Worm (Caenorhabditis elegans) whole organism, late embryonic: ENCODE measurements around the gene mrps-18A.

Source experiments
- F13H6.1 ChIP-seq: sonication (generic microtip); optimal IDR thresholded peaks from 2 replicates; lab custom pipeline; 2016; ENCODE audit warnings: missing genetic modification characterization, missing compliant biosample characterization
- K09A11.1 ChIP-seq: sonication (generic microtip); optimal IDR thresholded peaks from 2 replicates; lab custom pipeline; 2017; ENCODE audit warnings: antibody characterized with exemption, mild to moderate bottlenecking, missing genetic modification characterization, missing compliant biosample characterization; ENCODE audit not compliant: insufficient read depth
- T23F11.4 ChIP-seq: fragments of 200-800 bp; sonication (Bioruptor generic); optimal IDR thresholded peaks from 2 replicates; lab custom pipeline; 2018; ENCODE audit warnings: mild to moderate bottlenecking, missing genetic modification characterization, missing compliant biosample characterization
- Y22D7AL.16 ChIP-seq: sonication (generic microtip); optimal IDR thresholded peaks from 2 replicates; lab custom pipeline; 2016; ENCODE audit warnings: missing genetic modification characterization, missing compliant biosample characterization
- ama-1 ChIP-seq: fragments of 150-350 bp; optimal IDR thresholded peaks from 2 replicates; lab custom pipeline; 2014
- ceh-2 ChIP-seq: sonication (generic microtip); optimal IDR thresholded peaks from 2 replicates; lab custom pipeline; 2016; ENCODE audit warnings: missing genotype, missing genetic modification characterization, missing compliant biosample characterization
- ceh-24 ChIP-seq: sonication (generic microtip); optimal IDR thresholded peaks from 2 replicates; lab custom pipeline; 2016; ENCODE audit warnings: mild to moderate bottlenecking, missing genetic modification characterization, missing compliant biosample characterization
- ceh-34 ChIP-seq: sonication (generic microtip); optimal IDR thresholded peaks from 2 replicates; lab custom pipeline; 2016; ENCODE audit warnings: mild to moderate bottlenecking, missing genetic modification characterization, missing compliant biosample characterization
- ceh-48 ChIP-seq: sonication (generic microtip); optimal IDR thresholded peaks from 2 replicates; lab custom pipeline; 2016; ENCODE audit warnings: missing genetic modification characterization, inconsistent platforms, missing compliant biosample characterization
- elt-2 ChIP-seq: sonication (generic microtip); optimal IDR thresholded peaks from 2 replicates; lab custom pipeline; 2016; ENCODE audit warnings: missing genetic modification reagents, missing genetic modification characterization, missing compliant biosample characterization
- elt-4 ChIP-seq: sonication (generic microtip); optimal IDR thresholded peaks from 2 replicates; lab custom pipeline; 2016; ENCODE audit warnings: missing genetic modification characterization, missing compliant biosample characterization
- ets-4 ChIP-seq: sonication (generic microtip); optimal IDR thresholded peaks from 2 replicates; lab custom pipeline; 2016; ENCODE audit warnings: missing genetic modification characterization, missing compliant biosample characterization
- gmeb-2 ChIP-seq: sonication (generic microtip); optimal IDR thresholded peaks from 2 replicates; lab custom pipeline; 2016; ENCODE audit warnings: missing genetic modification characterization, inconsistent platforms, missing compliant biosample characterization
- hlh-15 ChIP-seq: sonication (generic microtip); optimal IDR thresholded peaks from 2 replicates; lab custom pipeline; 2016; ENCODE audit warnings: missing genetic modification characterization, missing compliant biosample characterization
- hlh-8 ChIP-seq: sonication (generic microtip); optimal IDR thresholded peaks from 2 replicates; lab custom pipeline; 2016; ENCODE audit warnings: missing genotype, missing genetic modification characterization, missing compliant biosample characterization
- lin-11 ChIP-seq: fragments of 200-800 bp; sonication (Bioruptor generic); optimal IDR thresholded peaks from 2 replicates; lab custom pipeline; 2018; ENCODE audit warnings: mild to moderate bottlenecking, missing genetic modification characterization, missing compliant biosample characterization
- mec-3 ChIP-seq: sonication (generic microtip); optimal IDR thresholded peaks from 2 replicates; lab custom pipeline; 2016; ENCODE audit warnings: borderline replicate concordance, missing genetic modification characterization, missing compliant biosample characterization
- pat-9 ChIP-seq: fragments of 200-800 bp; sonication (Bioruptor generic); optimal IDR thresholded peaks from 2 replicates; lab custom pipeline; 2018; ENCODE audit warnings: mild to moderate bottlenecking, missing genetic modification characterization, moderate library complexity, missing compliant biosample characterization
- ref-2 ChIP-seq: sonication (generic microtip); optimal IDR thresholded peaks from 2 replicates; lab custom pipeline; 2016; ENCODE audit warnings: missing genetic modification characterization, missing compliant biosample characterization
- sox-4 ChIP-seq: sonication (generic microtip); optimal IDR thresholded peaks from 2 replicates; lab custom pipeline; 2017; ENCODE audit warnings: mild to moderate bottlenecking, missing genetic modification characterization, inconsistent platforms, missing compliant biosample characterization
- tbx-2 ChIP-seq: sonication (generic microtip); optimal IDR thresholded peaks from 2 replicates; lab custom pipeline; 2016; ENCODE audit warnings: missing genetic modification characterization, missing compliant biosample characterization
- unc-42 ChIP-seq: sonication (generic microtip); optimal IDR thresholded peaks from 2 replicates; lab custom pipeline; 2016; ENCODE audit warnings: missing genotype, missing genetic modification characterization, missing compliant biosample characterization
- unc-55 ChIP-seq: sonication (generic microtip); optimal IDR thresholded peaks from 2 replicates; lab custom pipeline; 2017; ENCODE audit warnings: missing biosample characterization, missing genetic modification reagents, missing genetic modification characterization

Gene mrps-18A

ce11 chrIII:8305816-8306215, 25.9 kb downstream of the mrps-18A start:
- TF ChIP-seq sox-4 (tag; lab: Kevin White, UChicago) (no peak), lin-11 (tag; lab: Kevin White, UChicago) (no peak), ceh-2 (tag; lab: Kevin White, UChicago) (no peak), unc-55 (no peak), F13H6.1 (tag; lab: Kevin White, UChicago) (no peak), ceh-34 (tag; lab: Kevin White, UChicago) (no peak), gmeb-2 (tag; lab: Kevin White, UChicago) (no peak)

- TF ChIP-seq elt-4 (tag; lab: Kevin White, UChicago) = no peak
These were observed 26.4 kb downstream of the mrps-18A start for ce11 chrIII:8305304-8305703.

DNA sequence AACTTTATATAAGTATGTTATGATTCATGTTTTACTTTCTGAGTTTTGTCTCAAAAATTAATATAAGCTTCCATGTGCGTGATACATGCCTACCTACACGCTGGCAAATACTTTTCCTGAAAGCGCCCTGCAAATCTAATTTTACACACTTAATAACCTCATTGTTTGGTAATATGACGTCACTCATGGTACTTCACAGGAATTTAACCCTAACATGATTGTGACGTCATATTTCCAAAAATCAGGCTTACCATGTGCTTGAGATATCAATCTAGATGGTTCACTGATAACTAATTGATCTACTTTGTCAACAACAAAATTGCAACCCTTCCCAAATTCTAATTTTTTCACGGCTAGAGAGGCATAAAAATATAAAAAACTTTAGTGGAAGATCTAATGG, 28.3 kb downstream of the mrps-18A start:
- TF ChIP-seq unc-42 (tag; lab: Kevin White, UChicago) (no peak), ceh-24 (tag; lab: Kevin White, UChicago) (no peak), elt-4 (tag; lab: Kevin White, UChicago) (no peak), ets-4 (tag; lab: Kevin White, UChicago) (no peak), ama-1 (no peak), ceh-48 (no peak), ref-2 (tag; lab: Kevin White, UChicago) (no peak)

DNA sequence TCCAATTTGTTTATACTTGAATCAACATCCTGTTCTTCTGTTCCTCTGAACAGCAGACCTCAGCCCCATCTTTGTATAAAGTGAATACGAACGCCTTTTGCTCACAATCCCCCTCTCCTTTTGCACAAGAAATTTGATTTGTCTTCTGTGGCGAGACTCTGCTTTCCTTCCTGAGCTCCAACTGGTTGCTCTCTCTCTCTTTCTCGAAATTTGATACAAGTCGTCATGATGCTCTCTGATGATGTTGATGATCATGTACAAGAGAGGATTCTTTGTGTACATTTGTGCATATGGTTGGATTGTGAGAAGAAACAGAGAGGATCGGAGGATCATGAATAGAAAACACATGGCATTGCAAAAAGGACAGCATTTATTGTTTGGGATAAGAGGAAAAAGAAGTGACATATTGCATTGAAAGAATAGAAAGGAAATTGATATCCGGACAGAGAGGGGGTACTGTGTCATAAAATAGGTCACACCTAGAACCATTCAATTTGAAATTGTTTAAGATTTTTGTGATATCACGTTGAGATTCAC, 30.8 kb downstream of the mrps-18A start:
- TF ChIP-seq unc-42 (tag; lab: Kevin White, UChicago) = peak; percentile 22
- peak; percentile 3 for TF ChIP-seq hlh-8 (tag; lab: Kevin White, UChicago)
- TF ChIP-seq T23F11.4 (GFP tag; lab: Kevin White, UChicago) = no peak
- peak; percentile 82 for TF ChIP-seq ceh-34 (tag; lab: Kevin White, UChicago)

ce11 chrIII:8299734-8300133, 32.0 kb downstream of the mrps-18A start:
- no peak for TF ChIP-seq mec-3
- peak; percentile 82 for TF ChIP-seq elt-2 (tag; lab: Kevin White, UChicago)

DNA sequence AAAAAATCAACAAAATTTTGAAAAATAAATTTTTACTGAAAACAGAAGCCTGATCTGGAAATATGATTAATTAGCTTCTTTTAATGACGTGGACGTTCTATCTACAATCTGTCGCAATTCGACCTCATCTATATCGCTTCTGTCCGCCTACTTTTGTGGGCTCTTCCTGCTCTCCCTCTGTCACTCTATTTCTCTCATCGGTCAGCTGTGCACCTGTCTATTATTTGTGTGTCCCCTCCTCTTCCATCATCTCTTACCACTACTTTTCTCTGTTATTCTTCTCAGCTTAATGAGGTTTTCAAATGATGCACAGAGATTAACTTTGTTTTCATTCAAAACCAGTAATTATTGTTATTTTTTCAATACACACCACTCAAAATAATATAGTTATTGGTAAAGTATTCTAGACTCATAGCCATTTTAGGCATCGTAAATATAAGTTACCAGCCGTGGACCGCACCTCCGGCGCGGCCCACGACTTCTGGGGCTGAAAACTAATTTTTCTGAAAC, 32.6 kb downstream of the mrps-18A start:
- TF ChIP-seq unc-42 (tag; lab: Kevin White, UChicago) (peak; percentile 29), K09A11.1 (tag; lab: Kevin White, UChicago) (no peak)

DNA sequence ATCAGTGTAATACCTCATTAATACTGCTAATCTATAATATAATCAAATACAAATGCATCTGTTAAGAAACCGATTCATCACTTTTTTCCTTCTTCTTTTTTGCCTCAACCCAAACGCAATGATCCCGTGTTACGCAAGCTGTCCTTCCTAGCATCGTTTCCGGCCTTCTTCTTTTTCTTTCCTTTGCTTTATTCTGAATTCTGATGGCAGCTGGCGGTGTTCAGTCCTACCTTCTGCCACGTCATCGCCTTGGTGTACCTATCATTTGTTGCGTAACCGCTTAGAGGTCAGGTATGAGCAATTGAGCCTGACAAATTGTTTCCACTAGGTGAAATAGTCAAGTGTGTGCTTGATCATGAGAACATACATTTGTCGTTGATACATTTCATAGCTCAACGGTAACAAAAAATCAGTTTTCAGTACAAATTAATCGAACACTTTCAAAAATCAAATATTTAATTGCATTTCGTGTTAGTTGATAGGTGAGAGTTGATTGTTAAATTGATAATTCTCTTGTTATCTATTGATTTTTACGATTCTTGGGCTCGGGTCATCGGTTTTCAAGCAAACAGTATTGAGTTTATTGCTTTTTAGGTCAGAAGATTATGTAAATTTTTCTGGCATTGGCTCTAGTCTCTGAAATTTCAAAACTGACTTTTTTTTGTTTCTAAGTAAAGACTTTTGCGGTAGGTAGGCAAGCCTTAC, 33.4 kb downstream of the mrps-18A start:
- TF ChIP-seq elt-2 (tag; lab: Kevin White, UChicago) (peak; percentile 30), pat-9 (tag; lab: Kevin White, UChicago) (no peak), Y22D7AL.16 (no peak), tbx-2 (tag; lab: Kevin White, UChicago) (peak; percentile 37)

ce11 chrIII:8293260-8293659, 38.5 kb downstream of the mrps-18A start:
- TF ChIP-seq hlh-15 (tag; lab: Kevin White, UChicago) (no peak), unc-55 (peak; percentile 56)
